Worm (Caenorhabditis elegans): Measurements from ENCODE around the gene Y94H6A.12.

Y94H6A.12 gene

ce11 chrIV:2688716-2689307, 24.0 kb downstream of the Y94H6A.12 start, which contains the start of gene egrh-3:
Gene egrh-3 (minus strand): TSS chrIV:2688766.
- TF ChIP-seq nhr-11 (tag; optimal IDR thresholded peaks at IDR 0.05) (no peak), nhr-129 (tag; optimal IDR thresholded peaks at IDR 0.05) (no peak), aly-2 (tag; optimal IDR thresholded peaks at IDR 0.05) (no peak), R02D3.7 (tag; optimal IDR thresholded peaks at IDR 0.05) (no peak), nhr-12 (tag; optimal IDR thresholded peaks at IDR 0.05) (no peak), ceh-82 (tag; optimal IDR thresholded peaks at IDR 0.05) (no peak), sem-4 (tag; optimal IDR thresholded peaks at IDR 0.05) (no peak), zag-1 (tag; optimal IDR thresholded peaks at IDR 0.05) (no peak), nhr-21 (tag; optimal IDR thresholded peaks at IDR 0.05) (no peak), mbf-1 (tag; optimal IDR thresholded peaks at IDR 0.05) (no peak), ceh-16 (tag; optimal IDR thresholded peaks at IDR 0.05) (no peak), lin-11 (tag; optimal IDR thresholded peaks at IDR 0.05) (no peak)

ce11 chrIV:2680281-2680680, 32.6 kb downstream of the Y94H6A.12 start:
- no peak for TF ChIP-seq lin-11 (tag; optimal IDR thresholded peaks at IDR 0.05)
- TF ChIP-seq lin-13 (GFP tag; optimal IDR thresholded peaks at IDR 0.05), result no peak
- no peak for TF ChIP-seq ztf-11 (tag; optimal IDR thresholded peaks at IDR 0.05)
- TF ChIP-seq R02D3.7 (tag; optimal IDR thresholded peaks at IDR 0.05), result no peak
- no peak for TF ChIP-seq unc-62 (GFP tag; optimal IDR thresholded peaks at IDR 0.05)
- no peak for TF ChIP-seq skn-1 (tag; optimal IDR thresholded peaks at IDR 0.05)
- TF ChIP-seq unc-39 (tag; optimal IDR thresholded peaks at IDR 0.05), result no peak
- TF ChIP-seq nhr-237 (tag; optimal IDR thresholded peaks at IDR 0.05), result no peak
- TF ChIP-seq F13H6.1 (tag; optimal IDR thresholded peaks at IDR 0.05), result no peak
- no peak for TF ChIP-seq egl-27 (tag; optimal IDR thresholded peaks at IDR 0.05)
- no peak for TF ChIP-seq nhr-12 (tag; optimal IDR thresholded peaks at IDR 0.05)

- TF ChIP-seq elt-3 (tag; optimal IDR thresholded peaks at IDR 0.05) (no peak), lin-13 (GFP tag; optimal IDR thresholded peaks at IDR 0.05) (no peak), alr-1 (tag; optimal IDR thresholded peaks at IDR 0.05) (no peak), R02D3.7 (tag; optimal IDR thresholded peaks at IDR 0.05) (no peak), nhr-129 (tag; optimal IDR thresholded peaks at IDR 0.05) (no peak), peb-1 (tag; optimal IDR thresholded peaks at IDR 0.05) (no peak), dmd-4 (tag; optimal IDR thresholded peaks at IDR 0.05) (no peak), unc-62 (GFP tag; optimal IDR thresholded peaks at IDR 0.05) (no peak)
Observed at ce11 chrIV:2678152-2678551, 34.7 kb downstream of the Y94H6A.12 start.

- TF ChIP-seq ztf-1 (GFP tag; conservative IDR thresholded peaks at IDR 0.05), result no peak
- no peak for TF ChIP-seq nhr-23 (tag; optimal IDR thresholded peaks at IDR 0.05)
- TF ChIP-seq nhr-12 (tag; optimal IDR thresholded peaks at IDR 0.05), result no peak
- TF ChIP-seq lin-13 (GFP tag; optimal IDR thresholded peaks at IDR 0.05), result no peak
- no peak for TF ChIP-seq elt-3 (tag; optimal IDR thresholded peaks at IDR 0.05)
- no peak for TF ChIP-seq nhr-25 (tag; optimal IDR thresholded peaks at IDR 0.05)
- no peak for TF ChIP-seq unc-39 (tag; optimal IDR thresholded peaks at IDR 0.05)
- no peak for TF ChIP-seq snpc-4 (tag; optimal IDR thresholded peaks at IDR 0.05)
- no peak for TF ChIP-seq dmd-4 (tag; optimal IDR thresholded peaks at IDR 0.05)
- TF ChIP-seq unc-55 (GFP tag; optimal IDR thresholded peaks at IDR 0.05), result no peak
- no peak for TF ChIP-seq lin-39 (tag; optimal IDR thresholded peaks at IDR 0.05)
- TF ChIP-seq nhr-10 (tag; optimal IDR thresholded peaks at IDR 0.05), result no peak
- no peak for TF ChIP-seq sem-4 (tag; optimal IDR thresholded peaks at IDR 0.05)
- TF ChIP-seq blmp-1 (tag; optimal IDR thresholded peaks at IDR 0.05; ENCODE audit: insufficient read depth), result no peak
- TF ChIP-seq unc-62 (GFP tag; optimal IDR thresholded peaks at IDR 0.05), result no peak
- no peak for TF ChIP-seq zag-1 (tag; optimal IDR thresholded peaks at IDR 0.05)
- no peak for TF ChIP-seq nhr-237 (tag; optimal IDR thresholded peaks at IDR 0.05)
- no peak for TF ChIP-seq alr-1 (tag; optimal IDR thresholded peaks at IDR 0.05)
- TF ChIP-seq gmeb-1 (tag; optimal IDR thresholded peaks at IDR 0.05), result no peak
- TF ChIP-seq mbf-1 (tag; optimal IDR thresholded peaks at IDR 0.05), result no peak
Observed at ce11 chrIV:2677687-2678086, 35.1 kb downstream of the Y94H6A.12 start.

- TF ChIP-seq nhr-12 (tag; optimal IDR thresholded peaks at IDR 0.05) (no peak), lin-39 (tag; optimal IDR thresholded peaks at IDR 0.05) (no peak), sma-3 (GFP tag; optimal IDR thresholded peaks at IDR 0.05) (peak; percentile 76), F13H6.1 (tag; optimal IDR thresholded peaks at IDR 0.05) (peak; percentile 75), ceh-16 (tag; optimal IDR thresholded peaks at IDR 0.05) (no peak), gmeb-1 (tag; optimal IDR thresholded peaks at IDR 0.05) (peak; percentile 99), fos-1 (tag; optimal IDR thresholded peaks at IDR 0.05) (peak; percentile 49), nhr-237 (tag; optimal IDR thresholded peaks at IDR 0.05) (peak; percentile 30), nhr-11 (tag; optimal IDR thresholded peaks at IDR 0.05) (no peak), lin-11 (tag; optimal IDR thresholded peaks at IDR 0.05) (peak; percentile 86), sma-9 (GFP tag; optimal IDR thresholded peaks at IDR 0.05) (no peak), sma-9 (tag; optimal IDR thresholded peaks at IDR 0.05) (no peak), sem-4 (tag; optimal IDR thresholded peaks at IDR 0.05) (peak; percentile 62), ztf-4 (tag; optimal IDR thresholded peaks at IDR 0.05) (peak; percentile 55), elt-1 (tag; optimal IDR thresholded peaks at IDR 0.05) (no peak), Y55F3AM.14 (GFP tag; optimal IDR thresholded peaks at IDR 0.05) (no peak), lsy-2 (tag; optimal IDR thresholded peaks at IDR 0.05) (peak; percentile 93 to 95), unc-55 (GFP tag; optimal IDR thresholded peaks at IDR 0.05) (peak; percentile 94), ceh-82 (tag; optimal IDR thresholded peaks at IDR 0.05) (peak; percentile 80), nhr-6 (tag; optimal IDR thresholded peaks at IDR 0.05) (peak; percentile 62), unc-62 (GFP tag; optimal IDR thresholded peaks at IDR 0.05) (no peak), egl-27 (tag; optimal IDR thresholded peaks at IDR 0.05) (peak; percentile 76), alr-1 (tag; optimal IDR thresholded peaks at IDR 0.05) (no peak), mab-5 (tag; optimal IDR thresholded peaks at IDR 0.05) (peak; percentile 86), zag-1 (tag; optimal IDR thresholded peaks at IDR 0.05) (peak; percentile 40)
Observed at ce11 chrIV:2676281-2676680, 36.6 kb downstream of the Y94H6A.12 start, which contains the start of gene Y94H6A.3. Gene Y94H6A.3 (plus strand): TSS chrIV:2676512.

All from whole organism, L2 larva.